Fruit fly (Drosophila melanogaster) whole organism, embryonic: ENCODE measurements around the gene UQCR-6.4L.
A peak's percentile ranks its signal among the peaks of the same experiment; 100 is the strongest.

ENCODE experiments used
- Abd-B ChIP-seq: fragments of 200-800 bp; sonication (Bioruptor generic); optimal IDR thresholded peaks from 2 replicates; lab custom pipeline; 2018; ENCODE audit warnings: missing biosample characterization, mild to moderate bottlenecking, missing genetic modification characterization, moderate library complexity
- Adf1 ChIP-seq: fragments of 200-800 bp; sonication (Bioruptor generic); IDR thresholded peaks from 2 replicates; pipeline ENCODE4 v1.3.6; 2022; ENCODE audit warnings: missing biosample characterization, missing genetic modification characterization
- Atf-2 ChIP-seq: fragments of 200-800 bp; sonication (Bioruptor generic); optimal IDR thresholded peaks from 2 replicates; lab custom pipeline; 2016; ENCODE audit warnings: missing biosample characterization, missing genetic modification characterization
- Blimp-1 ChIP-seq: fragments of 200-800 bp; sonication (Bioruptor generic); optimal IDR thresholded peaks from 3 replicates; lab custom pipeline; 2018; ENCODE audit warnings: missing biosample characterization, missing genetic modification characterization, mild to moderate bottlenecking, moderate library complexity, missing genetic modification reagents
- CG10366 ChIP-seq: fragments of 200-800 bp; sonication (Bioruptor generic); IDR thresholded peaks from 2 replicates; pipeline ENCODE4 v1.3.6; 2022; ENCODE audit warnings: missing biosample characterization, missing genetic modification characterization
- CG11398 ChIP-seq: fragments of 200-800 bp; sonication (Bioruptor generic); optimal IDR thresholded peaks from 2 replicates; lab custom pipeline; 2016; ENCODE audit warnings: missing biosample characterization, missing genetic modification characterization
- CG14050 ChIP-seq: fragments of 200-800 bp; sonication (Bioruptor generic); IDR thresholded peaks from 3 replicates; pipeline ENCODE4 v1.3.6; 2022; ENCODE audit warnings: missing biosample characterization, missing genetic modification characterization
- CG16815 ChIP-seq: fragments of 200-800 bp; sonication (Bioruptor generic); optimal IDR thresholded peaks from 3 replicates; lab custom pipeline; 2017; ENCODE audit warnings: missing biosample characterization, mild to moderate bottlenecking, missing genetic modification characterization
- CG16863 ChIP-seq: fragments of 200-800 bp; sonication (Bioruptor generic); optimal IDR thresholded peaks from 3 replicates; lab custom pipeline; 2016; ENCODE audit warnings: missing biosample characterization, missing genetic modification characterization
- CG17612 ChIP-seq: fragments of 200-800 bp; sonication (Bioruptor generic); IDR thresholded peaks from 2 replicates; pipeline ENCODE4 v1.3.6; 2022; ENCODE audit warnings: missing biosample characterization, missing genetic modification characterization
- CG1832 ChIP-seq: fragments of 200-800 bp; sonication (Bioruptor generic); optimal IDR thresholded peaks from 2 replicates; lab custom pipeline; 2017; ENCODE audit warnings: missing biosample characterization, mild to moderate bottlenecking, missing genetic modification characterization, inconsistent platforms
- CG18476 ChIP-seq: fragments of 200-800 bp; sonication (Bioruptor generic); optimal IDR thresholded peaks from 2 replicates; lab custom pipeline; 2016; ENCODE audit warnings: missing biosample characterization, mild to moderate bottlenecking, missing genetic modification characterization
- CG18764 ChIP-seq: fragments of 200-800 bp; sonication (Bioruptor generic); optimal IDR thresholded peaks from 3 replicates; lab custom pipeline; 2016; ENCODE audit warnings: missing biosample characterization, missing genetic modification characterization
- CG2875 ChIP-seq: fragments of 200-800 bp; sonication (Bioruptor generic); optimal IDR thresholded peaks from 2 replicates; lab custom pipeline; 2017; ENCODE audit warnings: missing biosample characterization, mild to moderate bottlenecking, missing genetic modification characterization, missing genetic modification reagents
- CG31224 ChIP-seq: fragments of 200-800 bp; sonication (Bioruptor generic); IDR thresholded peaks from 2 replicates; pipeline ENCODE4 v1.3.6; 2022; ENCODE audit warnings: missing biosample characterization, missing genetic modification characterization
- CG32767 ChIP-seq: fragments of 200-800 bp; sonication (Bioruptor generic); IDR thresholded peaks from 2 replicates; pipeline ENCODE4 v1.3.6; 2022; ENCODE audit warnings: missing biosample characterization, missing genetic modification characterization
- CG43689 ChIP-seq: fragments of 200-800 bp; sonication (Bioruptor generic); IDR thresholded peaks from 2 replicates; pipeline ENCODE4 v1.3.6; 2022; ENCODE audit warnings: missing biosample characterization, missing genetic modification characterization
- CG4617 ChIP-seq: fragments of 200-800 bp; sonication (Bioruptor generic); optimal IDR thresholded peaks from 3 replicates; lab custom pipeline; 2016; ENCODE audit warnings: missing biosample characterization, missing genetic modification characterization, borderline replicate concordance
- CG4730 ChIP-seq: fragments of 200-800 bp; sonication (Bioruptor generic); IDR thresholded peaks from 2 replicates; pipeline ENCODE4 v1.3.6; 2022; ENCODE audit warnings: missing biosample characterization, missing genetic modification characterization
- CG4820 ChIP-seq: fragments of 200-800 bp; sonication (Bioruptor generic); optimal IDR thresholded peaks from 3 replicates; lab custom pipeline; 2016; ENCODE audit warnings: missing biosample characterization, missing genetic modification characterization
- CG6654 ChIP-seq: fragments of 200-800 bp; sonication (Bioruptor generic); optimal IDR thresholded peaks from 2 replicates; lab custom pipeline; 2017; ENCODE audit warnings: missing biosample characterization, mild to moderate bottlenecking, missing genetic modification characterization
- CG6854 ChIP-seq: fragments of 200-800 bp; sonication (Bioruptor generic); optimal IDR thresholded peaks from 3 replicates; lab custom pipeline; 2017; ENCODE audit warnings: missing biosample characterization, mild to moderate bottlenecking, missing genetic modification characterization
- CG7357 ChIP-seq: fragments of 200-800 bp; sonication (Bioruptor generic); IDR thresholded peaks from 3 replicates; pipeline ENCODE4 v1.3.6; 2022; ENCODE audit warnings: missing biosample characterization, missing genetic modification characterization
- CG7786 ChIP-seq: fragments of 200-800 bp; sonication (Bioruptor generic); optimal IDR thresholded peaks from 2 replicates; lab custom pipeline; 2016; ENCODE audit warnings: missing biosample characterization, missing genetic modification characterization
- CG8089 ChIP-seq: fragments of 200-800 bp; sonication (Bioruptor generic); optimal IDR thresholded peaks from 3 replicates; lab custom pipeline; 2016; ENCODE audit warnings: missing biosample characterization, missing genetic modification characterization
- Dfd ChIP-seq, 2 experiments: fragments of >200 bp; optimal IDR thresholded peaks; 2 replicates each; lab custom pipeline; 2017; ENCODE audit warnings: missing biosample characterization in 2 of 2, missing genetic modification characterization in 2 of 2
- Doc2 ChIP-seq: fragments of 200-800 bp; sonication (Bioruptor generic); IDR thresholded peaks from 2 replicates; pipeline ENCODE4 v1.3.6; 2022; ENCODE audit warnings: missing biosample characterization, missing genetic modification characterization
- HHEX ChIP-seq: fragments of 200-800 bp; sonication (Bioruptor generic); optimal IDR thresholded peaks from 3 replicates; lab custom pipeline; 2017; ENCODE audit warnings: missing biosample characterization, mild to moderate bottlenecking, missing genetic modification characterization, missing genetic modification reagents
- HLH3B ChIP-seq: fragments of 200-800 bp; sonication (Bioruptor generic); IDR thresholded peaks from 2 replicates; pipeline ENCODE4 v1.3.6; 2022; ENCODE audit warnings: missing biosample characterization, missing genetic modification characterization
- Kr ChIP-seq: fragments of 200-800 bp; sonication (Bioruptor generic); optimal IDR thresholded peaks from 2 replicates; lab custom pipeline; 2017; ENCODE audit warnings: missing biosample characterization, mild to moderate bottlenecking, missing genetic modification characterization
- Pdp1 ChIP-seq, 2 experiments: fragments of 200-800 bp; sonication (Bioruptor generic); optimal IDR thresholded peaks; 3 replicates each; lab custom pipeline; 2016; ENCODE audit warnings: missing biosample characterization in 2 of 2, missing genetic modification characterization in 2 of 2, mild to moderate bottlenecking in 1 of 2, moderate library complexity in 1 of 2
- Stat92E ChIP-seq, 3 experiments: fragments of >200 bp in 2 of 3; fragments of 200-800 bp in 1 of 3; sonication (Bioruptor generic) in 1 of 3; optimal IDR thresholded peaks; 2 replicates each; lab custom pipeline; 2017 to 2019; ENCODE audit warnings: missing biosample characterization in 3 of 3, missing genetic modification characterization in 3 of 3, mild to moderate bottlenecking in 1 of 3, moderate library complexity in 1 of 3
- Taf1 ChIP-seq: fragments of 200-800 bp; sonication (Bioruptor generic); IDR thresholded peaks from 2 replicates; pipeline ENCODE4 v1.3.6; 2022; ENCODE audit warnings: missing biosample characterization, missing genetic modification characterization
- aop ChIP-seq: fragments of 200-800 bp; sonication (Bioruptor generic); IDR thresholded peaks from 2 replicates; pipeline ENCODE4 v1.3.6; 2022; ENCODE audit warnings: missing biosample characterization, missing genetic modification characterization
- ara ChIP-seq: fragments of 200-800 bp; sonication (Bioruptor generic); IDR thresholded peaks from 2 replicates; pipeline ENCODE4 v1.3.6; 2022; ENCODE audit warnings: missing biosample characterization, missing genetic modification characterization
- bowl ChIP-seq: fragments of 200-800 bp; sonication (Bioruptor generic); IDR thresholded peaks from 2 replicates; pipeline ENCODE4 v1.3.6; 2022; ENCODE audit warnings: missing biosample characterization, missing genetic modification characterization
- ci ChIP-seq: fragments of 200-800 bp; sonication (Bioruptor generic); IDR thresholded peaks from 3 replicates; pipeline ENCODE4 v1.3.6; 2022; ENCODE audit warnings: missing biosample characterization, missing genetic modification characterization
- crp ChIP-seq, 2 experiments: fragments of 200-800 bp; sonication (Bioruptor generic); optimal IDR thresholded peaks; 2 replicates in 1 of 2; 3 replicates in 1 of 2; lab custom pipeline; 2017; ENCODE audit warnings: missing biosample characterization in 2 of 2, missing genetic modification characterization in 2 of 2, mild to moderate bottlenecking in 1 of 2, moderate library complexity in 1 of 2
- en ChIP-seq: fragments of 200-800 bp; sonication (Bioruptor generic); optimal IDR thresholded peaks from 2 replicates; lab custom pipeline; 2016; ENCODE audit warnings: missing biosample characterization, missing genetic modification characterization
- gcm2 ChIP-seq: fragments of 200-800 bp; sonication (Bioruptor generic); optimal IDR thresholded peaks from 2 replicates; lab custom pipeline; 2016; ENCODE audit warnings: missing biosample characterization, missing genetic modification characterization
- hbn ChIP-seq: fragments of 200-800 bp; sonication (Bioruptor generic); IDR thresholded peaks from 2 replicates; pipeline ENCODE4 v1.3.6; 2022; ENCODE audit warnings: missing biosample characterization, missing genetic modification characterization; ENCODE audit not compliant: partially characterized antibody
- her ChIP-seq: fragments of 200-800 bp; sonication (Bioruptor generic); optimal IDR thresholded peaks from 2 replicates; lab custom pipeline; 2016; ENCODE audit warnings: missing biosample characterization, missing genetic modification characterization
- slou ChIP-seq: fragments of 200-800 bp; sonication (Bioruptor generic); optimal IDR thresholded peaks from 3 replicates; lab custom pipeline; 2016; ENCODE audit warnings: missing biosample characterization, missing genetic modification characterization
- slp2 ChIP-seq: fragments of 200-800 bp; sonication (Bioruptor generic); optimal IDR thresholded peaks from 2 replicates; lab custom pipeline; 2016; ENCODE audit warnings: missing biosample characterization, missing genetic modification characterization
- sob ChIP-seq: fragments of 200-800 bp; sonication (Bioruptor generic); IDR thresholded peaks from 2 replicates; pipeline ENCODE4 v1.3.6; 2022; ENCODE audit warnings: missing biosample characterization, missing genetic modification characterization
- ssp ChIP-seq: fragments of 200-800 bp; sonication (Bioruptor generic); IDR thresholded peaks from 2 replicates; pipeline ENCODE4 v1.3.6; 2022; ENCODE audit warnings: missing biosample characterization, missing genetic modification characterization
- stwl ChIP-seq: fragments of 200-800 bp; sonication (Bioruptor generic); optimal IDR thresholded peaks from 3 replicates; lab custom pipeline; 2018; ENCODE audit warnings: missing biosample characterization, mild to moderate bottlenecking, missing genetic modification characterization, moderate library complexity
- wor ChIP-seq: fragments of 200-800 bp; sonication (Bioruptor generic); IDR thresholded peaks from 2 replicates; pipeline ENCODE4 v1.3.6; 2022; ENCODE audit warnings: missing biosample characterization, missing genetic modification characterization
- zfh1 ChIP-seq: fragments of 200-800 bp; sonication (Bioruptor generic); IDR thresholded peaks from 3 replicates; pipeline ENCODE4 v1.3.6; 2022; ENCODE audit warnings: missing biosample characterization, missing genetic modification characterization

The UQCR-6.4L gene

dm6 chr3L:16571014-16571738, 4.6 kb downstream of the UQCR-6.4L start (continued):
- no peak for TF ChIP-seq CG16815 (GFP tag; lab: Kevin White, UChicago)
- no peak for TF ChIP-seq Kr (GFP tag; lab: Kevin White, UChicago)
- TF ChIP-seq Taf1 (GFP tag; lab: Robert Waterston, UW) = no peak
- peak; percentile 46; the same call in 2 of the 3 replicates for TF ChIP-seq CG14050
- TF ChIP-seq HHEX = peak; percentile 36
- peak; percentile 49 for TF ChIP-seq slp2 (GFP tag; lab: Kevin White, UChicago)
- no peak for TF ChIP-seq slou (GFP tag; lab: Kevin White, UChicago)
- peak; percentile 33 for TF ChIP-seq Atf-2
- TF ChIP-seq gcm2 (GFP tag; lab: Kevin White, UChicago) = no peak
- peak; percentile 48 for TF ChIP-seq ara
- peak; percentile 15; the same call in 1 of the 2 replicates for TF ChIP-seq CG31224 (GFP tag; lab: Robert Waterston, UW)
- 0 out of 2 replicates have a peak, but pooled peaks have one; percentile 13 for TF ChIP-seq HLH3B (GFP tag; lab: Robert Waterston, UW)
- 0 out of 2 replicates have a peak, but pooled peaks have one; percentile 7 for TF ChIP-seq CG43689 (GFP tag; lab: Robert Waterston, UW)
- TF ChIP-seq Doc2 (GFP tag; lab: Robert Waterston, UW) = no peak
- TF ChIP-seq Pdp1 (GFP tag; optimal IDR thresholded peaks at IDR 0.05; lab: Kevin White, UChicago) = peak in 1 of 2 experiments; percentile 42
- TF ChIP-seq Adf1 = peak; percentile 33; the same call in 1 of the 2 replicates
- TF ChIP-seq wor (GFP tag; lab: Robert Waterston, UW) = no peak
- TF ChIP-seq Blimp-1 (GFP tag; lab: Kevin White, UChicago) = peak; percentile 51
- peak; percentile 70 for TF ChIP-seq sob (GFP tag; lab: Robert Waterston, UW)
- no peak for TF ChIP-seq ssp (GFP tag; lab: Robert Waterston, UW)
- TF ChIP-seq CG4820 (GFP tag; lab: Kevin White, UChicago) = peak; percentile 11
- no peak for TF ChIP-seq CG11398
- peak; percentile 37; the same call in 1 of the 3 replicates for TF ChIP-seq zfh1 (GFP tag; lab: Robert Waterston, UW)
- TF ChIP-seq CG16863 (GFP tag; lab: Kevin White, UChicago) = peak; percentile 28
- peak; percentile 46; the same call in 1 of the 2 replicates for TF ChIP-seq CG4730 (GFP tag; lab: Robert Waterston, UW)
- TF ChIP-seq CG4617 (GFP tag; lab: Kevin White, UChicago) = no peak
- no peak for TF ChIP-seq hbn (GFP tag; lab: Robert Waterston, UW)
- peak; percentile 45 for TF ChIP-seq CG18476 (GFP tag; lab: Kevin White, UChicago)
- TF ChIP-seq aop (GFP tag; lab: Robert Waterston, UW) = no peak
- TF ChIP-seq CG7357 (GFP tag; lab: Robert Waterston, UW) = peak; percentile 52; the same call in 2 of the 3 replicates
- TF ChIP-seq CG7786 = peak; percentile 44
- no peak for TF ChIP-seq bowl (GFP tag; lab: Robert Waterston, UW)
- TF ChIP-seq CG6854 (GFP tag; lab: Kevin White, UChicago) = peak; percentile 2
- peak; percentile 4 for TF ChIP-seq Abd-B (GFP tag; lab: Kevin White, UChicago)
- TF ChIP-seq crp (GFP tag; optimal IDR thresholded peaks at IDR 0.05; lab: Kevin White, UChicago) = no peak
- TF ChIP-seq CG17612 = no peak
- TF ChIP-seq CG10366 = 0 out of 2 replicates have a peak, but pooled peaks have one; percentile 12
- peak; percentile 49 for TF ChIP-seq her (GFP tag; lab: Kevin White, UChicago)
- TF ChIP-seq CG1832 (GFP tag; lab: Kevin White, UChicago) = no peak
- TF ChIP-seq CG8089 = no peak
- no peak for TF ChIP-seq CG2875
- TF ChIP-seq ci = 0 out of 3 replicates have a peak, but pooled peaks have one; percentile 21
- no peak for TF ChIP-seq CG6654
- no peak for TF ChIP-seq stwl (tag; lab: Kevin White, UChicago)
- no peak for TF ChIP-seq Dfd (GFP tag; optimal IDR thresholded peaks at IDR 0.05; lab: Kevin White, UChicago)
- peak; percentile 5 for TF ChIP-seq en (GFP tag; lab: Kevin White, UChicago)
- TF ChIP-seq CG18764 (GFP tag; lab: Kevin White, UChicago) = peak; percentile 28
- TF ChIP-seq CG32767 (GFP tag; lab: Robert Waterston, UW) = 0 out of 2 replicates have a peak, but pooled peaks have one; percentile 33
- TF ChIP-seq Stat92E (GFP tag; optimal IDR thresholded peaks at IDR 0.05; lab: Kevin White, UChicago) = no peak
